Worm (Caenorhabditis elegans) whole organism, young adult: ENCODE measurements around the gene cpt-1.

Experiments used
- D2030.7 ChIP-seq: fragments of 200-800 bp; sonication (Bioruptor generic); IDR thresholded peaks from 2 replicates; pipeline ENCODE4 v1.3.6; 2022; ENCODE audit warnings: missing genetic modification reagents, missing genetic modification characterization, missing compliant biosample characterization
- Y95B8A.8 ChIP-seq: fragments of 200-800 bp; sonication (Bioruptor generic); IDR thresholded peaks from 2 replicates; pipeline ENCODE4 v1.3.6; 2022; ENCODE audit warnings: missing genetic modification reagents, missing genetic modification characterization, missing compliant biosample characterization
- ama-1 ChIP-seq, 3 experiments: fragments of 150-350 bp in 1 of 3; sonication (generic microtip) in 2 of 3; optimal IDR thresholded peaks; 2 replicates each; lab custom pipeline; 2014 to 2018; ENCODE audit warnings: missing biosample characterization in 2 of 3, missing genetic modification characterization in 2 of 3, missing genetic modification reagents in 2 of 3
- attf-6 ChIP-seq: fragments of 200-800 bp; sonication (Bioruptor generic); IDR thresholded peaks from 2 replicates; pipeline ENCODE4 v1.3.6; 2022; ENCODE audit warnings: missing genetic modification reagents, missing genetic modification characterization, missing compliant biosample characterization
- cebp-1 ChIP-seq, 2 experiments: fragments of 200-800 bp in 1 of 2; sonication (Bioruptor generic) in 1 of 2; sonication (generic microtip) in 1 of 2; IDR thresholded peaks in 1 of 2; optimal IDR thresholded peaks in 1 of 2; 2 replicates each; pipeline versions ENCODE4 v1.3.6 to Lab custom; 2017 to 2022; ENCODE audit warnings: missing compliant biosample characterization in 2 of 2, missing genetic modification characterization in 2 of 2, mild to moderate bottlenecking in 1 of 2, missing genetic modification reagents in 1 of 2, moderate library complexity in 1 of 2
- ceh-40 ChIP-seq: fragments of 200-800 bp; sonication (Bioruptor generic); IDR thresholded peaks from 2 replicates; pipeline ENCODE4 v1.3.6; 2022; ENCODE audit warnings: missing genetic modification characterization, missing compliant biosample characterization
- die-1 ChIP-seq: sonication (generic microtip); optimal IDR thresholded peaks from 2 replicates; lab custom pipeline; 2016; ENCODE audit warnings: missing genotype, mild to moderate bottlenecking, missing genetic modification characterization, missing compliant biosample characterization
- hrde-1 ChIP-seq: sonication (generic microtip); optimal IDR thresholded peaks from 2 replicates; lab custom pipeline; 2016; ENCODE audit warnings: missing genetic modification characterization, mild to moderate bottlenecking, missing compliant biosample characterization, moderate library complexity, missing genotype, missing genetic modification reagents, borderline replicate concordance
- pha-4 ChIP-seq: fragments of 150-350 bp; sonication (generic microtip); optimal IDR thresholded peaks from 2 replicates; lab custom pipeline; 2014; ENCODE audit warnings: missing biosample characterization, missing genetic modification reagents, missing genetic modification characterization
- sea-2 ChIP-seq: fragments of 200-800 bp; sonication (Bioruptor generic); IDR thresholded peaks from 2 replicates; pipeline ENCODE4 v1.3.6; 2022; ENCODE audit warnings: missing genetic modification characterization, missing compliant biosample characterization
- snpc-3.4 ChIP-seq: sonication (generic microtip); optimal IDR thresholded peaks from 2 replicates; lab custom pipeline; 2017; ENCODE audit warnings: missing genetic modification characterization, mild to moderate bottlenecking, missing compliant biosample characterization, antibody characterized with exemption, moderate library complexity, missing genotype, missing genetic modification reagents
- snpc-4 ChIP-seq, 5 experiments: fragments of 150-350 bp in 1 of 5; sonication (generic microtip) in 4 of 5; optimal IDR thresholded peaks; 2 replicates each; lab custom pipeline; 2014 to 2018; ENCODE audit warnings: missing genetic modification characterization in 5 of 5, missing biosample characterization in 3 of 5, antibody characterized with exemption in 2 of 5, mild to moderate bottlenecking in 2 of 5, missing compliant biosample characterization in 2 of 5, missing genotype in 2 of 5, moderate library complexity in 2 of 5, missing genetic modification reagents in 1 of 5
- ztf-18 ChIP-seq: sonication (generic microtip); optimal IDR thresholded peaks from 2 replicates; lab custom pipeline; 2016; ENCODE audit warnings: missing genotype, mild to moderate bottlenecking, missing genetic modification characterization, missing compliant biosample characterization

- TF ChIP-seq ama-1 (optimal IDR thresholded peaks at IDR 0.05; lab: Kevin White, UChicago) (no peak), ama-1 (GFP tag; optimal IDR thresholded peaks at IDR 0.05; lab: Kevin White, UChicago) (no peak), cebp-1 (GFP tag; IDR thresholded peaks at IDR 0.05; lab: Robert Waterston, UW) (no peak), cebp-1 (tag; optimal IDR thresholded peaks at IDR 0.05; lab: Kevin White, UChicago) (no peak), attf-6 (GFP tag; lab: Robert Waterston, UW) (no peak), snpc-4 (GFP tag; optimal IDR thresholded peaks at IDR 0.05; lab: Kevin White, UChicago) (no peak), snpc-4 (tag; optimal IDR thresholded peaks at IDR 0.05; lab: Kevin White, UChicago) (no peak), hrde-1 (tag; lab: Kevin White, UChicago) (no peak), ceh-40 (GFP tag; lab: Robert Waterston, UW) (no peak), pha-4 (tag; lab: Kevin White, UChicago) (no peak), sea-2 (GFP tag; lab: Robert Waterston, UW) (no peak), D2030.7 (GFP tag; lab: Robert Waterston, UW) (no peak), snpc-3.4 (no peak), ztf-18 (tag; lab: Kevin White, UChicago) (no peak), die-1 (tag; lab: Kevin White, UChicago) (no peak), Y95B8A.8 (GFP tag; lab: Robert Waterston, UW) (no peak)
Observed at ce11 chrII:12813253-12813652, 17.0 kb upstream of the cpt-1 start.
